Worm (Caenorhabditis elegans): ENCODE data around the gene C44C1.1.
A peak's percentile ranks its signal among the peaks of the same experiment; 100 is the strongest.

Gene C44C1.1

DNA sequence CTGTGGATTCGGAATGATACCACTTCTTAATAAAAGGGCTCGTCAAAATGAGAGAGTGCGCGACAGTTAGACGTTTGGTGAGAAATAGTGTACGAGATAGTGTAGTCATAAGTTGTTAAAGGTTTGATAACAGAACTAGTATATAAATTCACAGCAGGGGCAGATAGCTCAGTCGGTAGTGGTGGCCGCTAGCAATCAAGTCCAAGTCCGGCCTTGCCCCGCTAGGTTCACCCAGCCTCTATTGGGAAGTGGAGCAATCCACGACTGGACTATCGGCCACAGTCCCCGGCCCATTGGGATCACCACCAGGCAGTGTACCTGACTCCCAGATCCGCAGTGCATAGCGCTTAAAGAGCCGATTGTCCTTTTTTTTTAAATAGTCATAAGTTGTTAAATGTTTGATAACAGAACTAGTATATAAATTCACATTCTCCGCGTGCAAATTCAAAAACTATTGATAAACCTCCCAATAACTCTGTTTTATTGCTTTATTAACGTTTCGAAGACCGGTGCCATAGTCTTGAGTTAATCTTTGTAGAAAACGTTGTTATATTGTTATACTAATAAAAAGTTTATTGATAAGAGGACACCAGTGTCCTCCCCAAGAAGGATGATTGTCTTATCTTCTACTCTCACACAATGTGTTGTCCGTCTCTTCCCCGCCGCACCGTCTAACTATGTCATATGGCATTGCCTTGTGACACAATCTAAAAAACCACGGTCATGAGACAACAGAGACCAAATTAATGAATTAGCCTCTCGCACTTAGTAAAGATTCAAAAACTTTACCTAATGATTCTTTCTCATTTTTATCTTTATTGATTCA, 30.3 kb downstream of the C44C1.1 start:
- TF ChIP-seq F44E2.7 (GFP tag; IDR thresholded peaks at IDR 0.05) (no peak), lir-3 (tag; optimal IDR thresholded peaks at IDR 0.05) (no peak), madf-5 (GFP tag; IDR thresholded peaks at IDR 0.05) (0 out of 4 replicates have a peak, but pooled peaks of 1 of the 2 experiments have one; percentile 60), zfp-3 (GFP tag; conservative IDR thresholded peaks at IDR 0.05) (peak; percentile 64; the same call in 1 of the 2 replicates), unc-39 (tag; optimal IDR thresholded peaks at IDR 0.05) (no peak), dmd-9 (GFP tag; IDR thresholded peaks at IDR 0.05) (peak; percentile 70), jun-1 (tag; optimal IDR thresholded peaks at IDR 0.05) (no peak), mxl-3 (GFP tag; optimal IDR thresholded peaks at IDR 0.05) (peak; percentile 15), ceh-44 (GFP tag; IDR thresholded peaks at IDR 0.05) (no peak), ama-1 (optimal IDR thresholded peaks at IDR 0.05) (peak; percentile 80), nhr-237 (tag; optimal IDR thresholded peaks at IDR 0.05) (no peak), lsy-2 (tag; optimal IDR thresholded peaks at IDR 0.05) (peak in 1 of 2 experiments; percentile 28), nhr-111 (GFP tag; optimal IDR thresholded peaks at IDR 0.05) (no peak), ztf-7 (tag; optimal IDR thresholded peaks at IDR 0.05) (peak; percentile 51), tra-1 (GFP tag; IDR thresholded peaks at IDR 0.05) (0 out of 2 replicates have a peak, but pooled peaks have one; percentile 25), egl-27 (tag; optimal IDR thresholded peaks at IDR 0.05) (no peak), unc-130 (GFP tag; optimal IDR thresholded peaks at IDR 0.05) (no peak), F10B5.3 (tag; optimal IDR thresholded peaks at IDR 0.05) (no peak), nhr-42 (GFP tag; IDR thresholded peaks at IDR 0.05) (no peak), zip-2 (tag; optimal IDR thresholded peaks at IDR 0.05) (no peak), dve-1 (tag; optimal IDR thresholded peaks at IDR 0.05; ENCODE audit: insufficient read depth) (peak; percentile 92), daf-8 (GFP tag; IDR thresholded peaks at IDR 0.05) (no peak), lin-29 (GFP tag; IDR thresholded peaks at IDR 0.05) (no peak), dmd-8 (GFP tag; IDR thresholded peaks at IDR 0.05) (peak; percentile 69; the same call in 1 of the 2 replicates), mdl-1 (tag; optimal IDR thresholded peaks at IDR 0.05) (peak in 1 of 2 experiments; percentile 41), nhr-41 (GFP tag; IDR thresholded peaks at IDR 0.05) (no peak), gei-8 (GFP tag; optimal IDR thresholded peaks at IDR 0.05) (peak; percentile 3), snpc-4 (tag; optimal IDR thresholded peaks at IDR 0.05) (no peak), attf-4 (tag; optimal IDR thresholded peaks at IDR 0.05) (no peak), lin-38 (GFP tag; IDR thresholded peaks at IDR 0.05) (peak; percentile 39; the same call in 1 of the 2 replicates), ceh-32 (tag; optimal IDR thresholded peaks at IDR 0.05; ENCODE audit: poor library complexity) (no peak), madf-9 (GFP tag; conservative IDR thresholded peaks at IDR 0.05) (peak; percentile 40; the same call in 1 of the 2 replicates), ZK337.2 (GFP tag; IDR thresholded peaks at IDR 0.05) (0 out of 2 replicates have a peak, but pooled peaks have one; percentile 11), T20F7.1 (GFP tag; optimal IDR thresholded peaks at IDR 0.05) (peak; percentile 56), mxl-2 (GFP tag; conservative IDR thresholded peaks at IDR 0.05) (peak; percentile 26; the same call in 1 of the 2 replicates), egl-43 (GFP tag; IDR thresholded peaks at IDR 0.05) (peak; percentile 68), daf-16 (GFP tag; optimal IDR thresholded peaks at IDR 0.05) (peak in 1 of 2 experiments; percentile 1), daf-16 (tag; optimal IDR thresholded peaks at IDR 0.05) (peak; percentile 92), nhr-48 (tag; optimal IDR thresholded peaks at IDR 0.05) (peak; percentile 62), nhr-28 (tag; optimal IDR thresholded peaks at IDR 0.05) (peak; percentile 94), nhr-10 (tag; optimal IDR thresholded peaks at IDR 0.05) (peak; percentile 78), daf-19 (GFP tag; conservative IDR thresholded peaks at IDR 0.05) (0 out of 2 replicates have a peak, but pooled peaks have one; percentile 56), F49E8.2 (tag; optimal IDR thresholded peaks at IDR 0.05; ENCODE audit: borderline replicate concordance) (no peak), daf-12 (tag; optimal IDR thresholded peaks at IDR 0.05) (no peak), lin-39 (tag; optimal IDR thresholded peaks at IDR 0.05) (no peak), spr-1 (tag; optimal IDR thresholded peaks at IDR 0.05) (peak; percentile 26), php-3 (GFP tag; IDR thresholded peaks at IDR 0.05) (peak; percentile 89), nhr-11 (tag; optimal IDR thresholded peaks at IDR 0.05) (no peak), Y5F2A.4 (GFP tag; optimal IDR thresholded peaks at IDR 0.05) (no peak), rbr-2 (tag; optimal IDR thresholded peaks at IDR 0.05) (no peak)

Data from whole organism, L4 larva.